Worm (Caenorhabditis elegans) whole organism, L4/young adult: ENCODE results near the gene C14E2.4.

Source experiments
- W03F9.2 ChIP-seq: fragments of 150-350 bp; optimal IDR thresholded peaks from 2 replicates; lab custom pipeline; 2014; ENCODE audit warnings: missing biosample characterization, missing genetic modification characterization
- him-1 ChIP-seq: sonication (generic microtip); optimal IDR thresholded peaks from 2 replicates; lab custom pipeline; 2016; ENCODE audit warnings: missing genotype, missing genetic modification reagents, missing genetic modification characterization, missing compliant biosample characterization

DNA sequence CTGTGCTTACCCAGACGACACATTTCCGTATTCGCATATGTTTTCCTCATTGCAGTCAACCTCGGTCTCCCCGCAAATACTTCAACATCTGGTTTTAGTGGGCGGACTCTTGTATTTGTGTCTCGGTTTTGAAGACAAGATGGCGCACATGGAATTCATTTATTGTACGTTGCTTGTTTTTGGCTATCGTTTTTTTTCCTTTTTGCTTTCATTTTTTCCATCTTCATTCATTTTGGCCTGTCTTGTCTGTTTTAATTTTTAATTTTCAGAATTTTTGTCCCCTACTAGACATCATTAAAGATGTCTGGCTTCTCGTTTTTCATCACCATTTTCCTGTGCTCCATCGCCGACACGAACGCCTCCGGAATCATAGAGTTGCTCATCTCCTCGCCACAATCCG is 34.5 kb downstream of the C14E2.4 start, which contains the start of gene arg-1:
- TF ChIP-seq him-1, result no peak
- TF ChIP-seq W03F9.2 (tag; lab: Kevin White, UChicago), result no peak
